Worm (Caenorhabditis elegans) whole organism, young adult: ENCODE results near the gene egl-15.

ENCODE experiments used
- F39B2.1 ChIP-seq: fragments of 200-800 bp; sonication (Bioruptor generic); IDR thresholded peaks from 2 replicates; pipeline ENCODE4 v1.3.6; 2022; ENCODE audit warnings: missing genetic modification reagents, missing genetic modification characterization, missing compliant biosample characterization
- K11D2.4 ChIP-seq: fragments of 200-800 bp; sonication (Bioruptor generic); IDR thresholded peaks from 2 replicates; pipeline ENCODE4 v1.3.6; 2022; ENCODE audit warnings: missing genetic modification reagents, missing genetic modification characterization, missing compliant biosample characterization
- K12H6.12 ChIP-seq: fragments of 200-800 bp; sonication (Bioruptor generic); optimal IDR thresholded peaks from 2 replicates; lab custom pipeline; 2018; ENCODE audit warnings: mild to moderate bottlenecking, missing genetic modification characterization, missing compliant biosample characterization
- Y53F4B.3 ChIP-seq: fragments of 200-800 bp; sonication (Bioruptor generic); IDR thresholded peaks from 2 replicates; pipeline ENCODE4 v1.3.6; 2022; ENCODE audit warnings: missing genetic modification reagents, missing genetic modification characterization, missing compliant biosample characterization
- attf-3 ChIP-seq: fragments of 200-800 bp; sonication (Bioruptor generic); conservative IDR thresholded peaks from 2 replicates; pipeline ENCODE4 v1.3.6; 2022; ENCODE audit warnings: missing genetic modification reagents, missing genetic modification characterization, missing compliant biosample characterization
- attf-5 ChIP-seq: fragments of 200-800 bp; sonication (Bioruptor generic); optimal IDR thresholded peaks from 2 replicates; lab custom pipeline; 2018; ENCODE audit warnings: mild to moderate bottlenecking, missing genetic modification characterization, missing compliant biosample characterization
- bed-1 ChIP-seq: fragments of 200-800 bp; sonication (Bioruptor generic); IDR thresholded peaks from 2 replicates; pipeline ENCODE4 v1.3.6; 2022; ENCODE audit warnings: missing genetic modification reagents, missing genetic modification characterization, missing compliant biosample characterization
- ceh-100 ChIP-seq: fragments of 200-800 bp; sonication (Bioruptor generic); IDR thresholded peaks from 2 replicates; pipeline ENCODE4 v1.3.6; 2022; ENCODE audit warnings: missing genetic modification reagents, missing genetic modification characterization, missing compliant biosample characterization
- ceh-27 ChIP-seq: fragments of 200-800 bp; sonication (Bioruptor generic); optimal IDR thresholded peaks from 2 replicates; lab custom pipeline; 2018; ENCODE audit warnings: mild to moderate bottlenecking, missing genetic modification characterization, moderate library complexity, missing compliant biosample characterization
- ceh-58 ChIP-seq: fragments of 200-800 bp; sonication (Bioruptor generic); IDR thresholded peaks from 2 replicates; pipeline ENCODE4 v1.3.6; 2022; ENCODE audit warnings: missing genetic modification characterization, missing compliant biosample characterization
- ceh-91 ChIP-seq: fragments of 200-800 bp; sonication (Bioruptor generic); IDR thresholded peaks from 2 replicates; pipeline ENCODE4 v1.3.6; 2022; ENCODE audit warnings: missing genetic modification reagents, missing genetic modification characterization, missing compliant biosample characterization
- die-1 ChIP-seq: sonication (generic microtip); optimal IDR thresholded peaks from 2 replicates; lab custom pipeline; 2016; ENCODE audit warnings: missing genotype, mild to moderate bottlenecking, missing genetic modification characterization, missing compliant biosample characterization
- gei-17 ChIP-seq: fragments of 200-800 bp; sonication (Bioruptor generic); optimal IDR thresholded peaks from 2 replicates; lab custom pipeline; 2018; ENCODE audit warnings: mild to moderate bottlenecking, missing genetic modification characterization, missing compliant biosample characterization
- hlh-26 ChIP-seq: fragments of 200-800 bp; sonication (Bioruptor generic); conservative IDR thresholded peaks from 2 replicates; pipeline ENCODE4 v1.3.6; 2022; ENCODE audit warnings: missing genetic modification reagents, missing genetic modification characterization, missing compliant biosample characterization
- hsf-1 ChIP-seq: fragments of 200-800 bp; sonication (Bioruptor generic); IDR thresholded peaks from 2 replicates; pipeline ENCODE4 v1.3.6; 2022; ENCODE audit warnings: missing genetic modification reagents, missing genetic modification characterization, missing compliant biosample characterization
- let-526 ChIP-seq: fragments of 200-800 bp; sonication (Bioruptor generic); IDR thresholded peaks from 2 replicates; pipeline ENCODE4 v1.3.6; 2022; ENCODE audit warnings: missing genetic modification reagents, missing genetic modification characterization, missing compliant biosample characterization
- lin-26 ChIP-seq: fragments of 200-800 bp; sonication (Bioruptor generic); IDR thresholded peaks from 2 replicates; pipeline ENCODE4 v1.3.6; 2022; ENCODE audit warnings: missing genetic modification reagents, missing genetic modification characterization, missing compliant biosample characterization
- lin-35 ChIP-seq, 3 experiments: fragments of 150-350 bp in 2 of 3; sonication (generic microtip) in 1 of 3; optimal IDR thresholded peaks; 2 replicates each; lab custom pipeline; 2014 to 2018; ENCODE audit warnings: missing biosample characterization in 3 of 3, missing genetic modification characterization in 3 of 3, missing genetic modification reagents in 3 of 3
- madf-3 ChIP-seq: fragments of 200-800 bp; sonication (Bioruptor generic); IDR thresholded peaks from 2 replicates; pipeline ENCODE4 v1.3.6; 2022; ENCODE audit warnings: missing genetic modification reagents, missing genetic modification characterization, missing compliant biosample characterization
- nhr-120 ChIP-seq: fragments of 200-800 bp; sonication (Bioruptor generic); IDR thresholded peaks from 2 replicates; pipeline ENCODE4 v1.3.6; 2022; ENCODE audit warnings: missing genetic modification characterization, missing compliant biosample characterization
- nhr-80 ChIP-seq: sonication (generic microtip); optimal IDR thresholded peaks from 2 replicates; lab custom pipeline; 2016; ENCODE audit warnings: missing genetic modification characterization, missing compliant biosample characterization
- nhr-90 ChIP-seq: sonication (generic microtip); optimal IDR thresholded peaks from 2 replicates; lab custom pipeline; 2016; ENCODE audit warnings: missing genotype, mild to moderate bottlenecking, missing genetic modification characterization, missing compliant biosample characterization
- rec-8 ChIP-seq, 2 experiments: sonication (generic microtip); optimal IDR thresholded peaks; 2 replicates each; lab custom pipeline; 2016; ENCODE audit warnings: mild to moderate bottlenecking in 2 of 2, missing genetic modification characterization in 2 of 2, missing genetic modification reagents in 2 of 2, missing genotype in 2 of 2, missing biosample characterization in 1 of 2, missing compliant biosample characterization in 1 of 2, moderate library complexity in 1 of 2
- snpc-4 ChIP-seq, 5 experiments: fragments of 150-350 bp in 1 of 5; sonication (generic microtip) in 4 of 5; optimal IDR thresholded peaks; 2 replicates each; lab custom pipeline; 2014 to 2018; ENCODE audit warnings: missing genetic modification characterization in 5 of 5, missing biosample characterization in 3 of 5, antibody characterized with exemption in 2 of 5, mild to moderate bottlenecking in 2 of 5, missing compliant biosample characterization in 2 of 5, missing genotype in 2 of 5, moderate library complexity in 2 of 5, missing genetic modification reagents in 1 of 5
- somi-1 ChIP-seq: fragments of 200-800 bp; sonication (Bioruptor generic); optimal IDR thresholded peaks from 2 replicates; lab custom pipeline; 2018; ENCODE audit warnings: mild to moderate bottlenecking, missing genetic modification characterization, missing compliant biosample characterization
- tbx-9 ChIP-seq: sonication (generic microtip); optimal IDR thresholded peaks from 2 replicates; lab custom pipeline; 2016; ENCODE audit warnings: borderline replicate concordance, missing genetic modification characterization, inconsistent platforms, missing compliant biosample characterization
- unc-62 ChIP-seq: fragments of 150-350 bp; optimal IDR thresholded peaks from 2 replicates; lab custom pipeline; 2014; ENCODE audit warnings: missing biosample characterization, missing genetic modification reagents, missing genetic modification characterization
- zfh-2 ChIP-seq: fragments of 200-800 bp; sonication (Bioruptor generic); conservative IDR thresholded peaks from 2 replicates; pipeline ENCODE4 v1.3.6; 2022; ENCODE audit warnings: missing genetic modification reagents, missing genetic modification characterization, missing compliant biosample characterization
- zim-3 ChIP-seq: sonication (generic microtip); optimal IDR thresholded peaks from 2 replicates; lab custom pipeline; 2017; ENCODE audit warnings: mild to moderate bottlenecking, missing genetic modification characterization, moderate library complexity, missing compliant biosample characterization
- ztf-18 ChIP-seq: sonication (generic microtip); optimal IDR thresholded peaks from 2 replicates; lab custom pipeline; 2016; ENCODE audit warnings: missing genotype, mild to moderate bottlenecking, missing genetic modification characterization, missing compliant biosample characterization
- ztf-22 ChIP-seq: fragments of 200-800 bp; sonication (Bioruptor generic); optimal IDR thresholded peaks from 2 replicates; lab custom pipeline; 2018; ENCODE audit warnings: mild to moderate bottlenecking, missing genetic modification characterization, moderate library complexity, missing compliant biosample characterization

The egl-15 gene

DNA sequence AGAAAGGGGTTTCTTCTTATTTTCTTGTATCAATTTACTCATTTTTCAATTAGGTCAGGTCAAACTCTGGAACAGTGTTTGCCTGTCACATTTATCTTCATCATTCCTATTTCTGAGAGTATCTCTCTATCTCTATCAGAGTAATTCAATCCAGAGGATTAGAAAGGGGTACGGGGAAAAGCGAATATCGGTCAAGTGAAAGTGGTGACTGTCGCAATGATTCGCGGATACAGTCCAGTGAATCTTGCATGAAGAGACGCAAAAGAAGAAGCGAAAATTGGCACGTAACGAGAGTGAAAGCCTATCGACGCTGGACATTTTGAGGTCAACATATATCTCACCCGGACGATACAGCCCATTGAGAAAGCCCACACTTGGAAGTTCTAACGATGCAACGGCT is 48.6 kb downstream of the egl-15 start, which contains the start of gene lpr-4:
TSS of gene lpr-4 (plus strand) at position 328 of the 400 bp plus-strand sequence.
- TF ChIP-seq die-1 (tag; lab: Kevin White, UChicago) = no peak
- TF ChIP-seq lin-35 (GFP tag; optimal IDR thresholded peaks at IDR 0.05; lab: Kevin White, UChicago) = no peak
- no peak for TF ChIP-seq snpc-4 (GFP tag; optimal IDR thresholded peaks at IDR 0.05; lab: Kevin White, UChicago)
- TF ChIP-seq snpc-4 (tag; optimal IDR thresholded peaks at IDR 0.05; lab: Kevin White, UChicago) = no peak
- no peak for TF ChIP-seq rec-8 (tag; optimal IDR thresholded peaks at IDR 0.05; lab: Kevin White, UChicago)

DNA sequence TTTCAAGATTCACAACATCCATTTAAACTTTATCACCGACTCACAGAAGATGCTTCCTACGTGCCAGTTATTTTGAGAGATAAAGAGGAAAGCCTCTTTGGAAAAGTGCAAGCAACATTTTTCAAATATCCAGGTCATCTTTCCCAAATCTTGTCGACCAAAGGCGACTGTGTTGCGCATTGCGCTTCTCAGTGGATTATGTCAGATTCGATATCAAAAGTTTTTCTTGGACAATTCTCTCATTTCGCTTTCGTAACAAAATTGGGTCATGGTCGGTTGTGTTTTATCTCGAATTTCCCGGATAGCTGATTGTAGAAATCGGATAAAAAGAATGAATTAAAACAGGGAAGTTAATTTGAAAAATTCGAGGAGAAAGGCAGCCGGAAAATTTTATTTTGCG is 51.1 kb downstream of the egl-15 start:
- TF ChIP-seq ceh-100 (GFP tag; lab: Robert Waterston, UW) = no peak
- TF ChIP-seq Y53F4B.3 = no peak
- TF ChIP-seq ztf-22 (GFP tag; lab: Kevin White, UChicago) = no peak
- TF ChIP-seq somi-1 (GFP tag; lab: Kevin White, UChicago) = no peak
- TF ChIP-seq ceh-58 = no peak
- TF ChIP-seq K11D2.4 (GFP tag; lab: Robert Waterston, UW) = no peak
- no peak for TF ChIP-seq ceh-27
- no peak for TF ChIP-seq attf-3 (GFP tag; lab: Robert Waterston, UW)
- TF ChIP-seq snpc-4 (GFP tag; optimal IDR thresholded peaks at IDR 0.05; lab: Kevin White, UChicago) = no peak
- no peak for TF ChIP-seq snpc-4 (tag; optimal IDR thresholded peaks at IDR 0.05; lab: Kevin White, UChicago)
- no peak for TF ChIP-seq ceh-91 (GFP tag; lab: Robert Waterston, UW)
- no peak for TF ChIP-seq F39B2.1 (GFP tag; lab: Robert Waterston, UW)
- no peak for TF ChIP-seq bed-1 (GFP tag; lab: Robert Waterston, UW)
- no peak for TF ChIP-seq ztf-18
- no peak for TF ChIP-seq nhr-90 (tag; lab: Kevin White, UChicago)
- TF ChIP-seq unc-62 (GFP tag; lab: Kevin White, UChicago) = no peak
- TF ChIP-seq let-526 (GFP tag; lab: Robert Waterston, UW) = no peak
- TF ChIP-seq gei-17 (GFP tag; lab: Kevin White, UChicago) = no peak
- TF ChIP-seq hsf-1 (GFP tag; lab: Robert Waterston, UW) = no peak
- no peak for TF ChIP-seq hlh-26 (GFP tag; lab: Robert Waterston, UW)

DNA sequence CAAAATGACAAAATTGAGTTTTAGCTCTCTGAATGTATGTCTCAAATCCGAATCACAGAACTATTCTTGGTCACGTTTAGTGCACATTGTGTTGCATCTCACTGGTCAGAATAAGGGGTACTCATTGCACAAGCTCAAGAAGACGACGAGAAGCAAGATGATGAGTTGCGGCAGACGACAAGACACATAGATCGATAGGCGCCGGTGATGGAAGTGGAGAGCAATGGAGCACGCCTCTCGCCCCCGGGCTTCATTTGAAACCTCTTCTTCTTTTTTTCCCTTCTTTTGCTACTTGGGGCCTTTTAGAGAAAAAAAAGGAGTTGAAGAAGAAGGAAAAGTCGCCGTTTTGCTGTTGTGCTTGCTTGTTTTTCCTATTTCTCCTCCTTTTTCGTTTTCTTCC is 52.1 kb downstream of the egl-15 start, which contains the start of gene apt-9:
TSS of gene apt-9 (plus strand) at position 194 of the 400 bp plus-strand sequence.
- TF ChIP-seq zfh-2 = peak; percentile 59
- TF ChIP-seq nhr-120 (GFP tag; lab: Robert Waterston, UW) = no peak
- no peak for TF ChIP-seq madf-3 (GFP tag; lab: Robert Waterston, UW)
- peak; percentile 20 for TF ChIP-seq K12H6.12 (tag; lab: Kevin White, UChicago)

DNA sequence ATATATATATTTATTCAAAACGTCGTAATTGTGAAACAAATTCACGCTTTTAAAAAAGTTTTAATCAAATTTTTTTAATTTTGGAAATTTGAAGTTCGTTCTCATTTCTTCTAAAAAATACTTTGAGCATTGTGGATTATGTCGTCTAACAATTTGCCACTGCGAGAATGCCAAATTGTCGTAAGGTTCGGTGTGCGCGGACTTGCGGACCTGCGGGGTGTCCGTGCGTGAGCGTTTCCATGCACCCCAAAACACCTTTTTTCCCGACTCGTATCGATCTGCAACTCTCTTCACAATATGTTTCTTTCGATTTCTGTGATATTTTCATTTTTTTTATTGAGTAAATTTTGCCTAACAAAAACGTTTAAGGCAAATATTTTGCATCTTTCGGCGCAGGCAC is 56.5 kb downstream of the egl-15 start:
- TF ChIP-seq lin-26 (GFP tag; lab: Robert Waterston, UW) (no peak), tbx-9 (no peak), attf-5 (GFP tag; lab: Kevin White, UChicago) (no peak), zim-3 (no peak), ceh-58 (no peak), nhr-80 (tag; lab: Kevin White, UChicago) (no peak)
